Worm (Caenorhabditis elegans): ENCODE data around the gene pqn-15.

DNA sequence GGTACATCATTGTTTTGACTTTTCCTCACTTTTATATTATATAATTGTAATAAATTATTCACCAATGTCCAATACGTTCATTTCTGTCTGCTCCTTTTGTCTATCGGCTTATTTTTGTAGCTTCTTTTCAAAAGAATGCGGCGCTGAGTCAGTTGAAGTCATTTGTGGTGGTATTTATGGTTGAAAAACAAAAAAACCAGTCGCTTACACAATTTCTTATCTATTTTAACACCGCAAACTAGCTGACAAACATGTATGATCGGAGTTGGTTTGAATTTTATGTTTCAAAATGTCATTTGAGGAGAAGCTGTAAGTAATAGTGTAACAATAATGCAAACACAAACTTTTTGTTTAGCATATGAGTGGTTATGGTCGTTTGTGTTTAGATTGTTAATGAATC is 22.8 kb downstream of the pqn-15 start, which contains the start of gene ets-10:
- TF ChIP-seq flt-1 (GFP tag; IDR thresholded peaks at IDR 0.05) = no peak
- TF ChIP-seq ama-1 (optimal IDR thresholded peaks at IDR 0.05) = no peak
- TF ChIP-seq ceh-13 (GFP tag; optimal IDR thresholded peaks at IDR 0.05) = no peak
